Worm (Caenorhabditis elegans) whole organism, L1 larva: ENCODE measurements around the gene F44A6.3.

Source experiments
- nhr-11 ChIP-seq: fragments of 150-350 bp; optimal IDR thresholded peaks from 2 replicates; lab custom pipeline; 2014; ENCODE audit warnings: missing biosample characterization, missing genetic modification characterization
- nhr-76 ChIP-seq: sonication (generic microtip); optimal IDR thresholded peaks from 2 replicates; lab custom pipeline; 2017; ENCODE audit warnings: missing biosample characterization, missing genetic modification characterization
- unc-86 ChIP-seq: sonication (generic microtip); optimal IDR thresholded peaks from 2 replicates; lab custom pipeline; 2016; ENCODE audit warnings: missing genetic modification characterization, missing compliant biosample characterization

DNA sequence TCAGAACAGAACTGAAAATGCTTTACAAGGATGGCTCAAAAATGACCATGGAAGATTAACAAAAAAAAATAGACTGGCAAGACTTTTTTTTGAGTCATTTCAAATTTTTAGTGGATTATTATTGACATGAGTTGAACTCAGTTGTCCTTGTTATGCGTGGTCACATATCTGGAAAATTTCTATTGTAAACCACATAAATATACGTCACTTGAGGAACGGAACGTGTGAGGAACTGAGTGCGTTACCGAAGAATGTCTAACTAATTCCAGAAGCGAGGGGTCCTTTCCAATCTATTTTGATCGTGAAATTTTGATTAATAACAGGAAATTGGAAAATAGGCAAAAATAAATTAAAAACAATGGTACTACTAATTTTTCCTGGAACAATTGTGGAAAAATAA, 49.7 kb downstream of the F44A6.3 start:
- no peak for TF ChIP-seq nhr-11 (tag; lab: Kevin White, UChicago)
- TF ChIP-seq unc-86 = no peak
- TF ChIP-seq nhr-76 (tag; lab: Kevin White, UChicago) = no peak
